Worm (Caenorhabditis elegans): ENCODE data around the gene dyf-2.

dyf-2 gene

ce11 chrIII:13712854-13713293, 26.6 kb upstream of the dyf-2 start (continued):
- no peak for TF ChIP-seq K02D7.2 (tag; optimal IDR thresholded peaks at IDR 0.05)
- TF ChIP-seq pag-3 (tag; optimal IDR thresholded peaks at IDR 0.05; ENCODE audit: borderline replicate concordance): no peak
- TF ChIP-seq ceh-30 (tag; optimal IDR thresholded peaks at IDR 0.05): no peak
- peak; percentile 82 for TF ChIP-seq ceh-31 (tag; optimal IDR thresholded peaks at IDR 0.05)
- no peak for TF ChIP-seq C38D4.7 (GFP tag; optimal IDR thresholded peaks at IDR 0.05)
- no peak for TF ChIP-seq elt-2 (tag; optimal IDR thresholded peaks at IDR 0.05)
- no peak for TF ChIP-seq ttx-3 (tag; optimal IDR thresholded peaks at IDR 0.05)
- no peak for TF ChIP-seq ets-4 (tag; optimal IDR thresholded peaks at IDR 0.05)
- no peak for TF ChIP-seq gmeb-2 (tag; optimal IDR thresholded peaks at IDR 0.05)
- TF ChIP-seq fkh-10 (GFP tag; optimal IDR thresholded peaks at IDR 0.05): no peak
- TF ChIP-seq C08G9.2 (tag; optimal IDR thresholded peaks at IDR 0.05): peak; percentile 10
- TF ChIP-seq tbx-7 (tag; optimal IDR thresholded peaks at IDR 0.05): no peak
- peak; percentile 9 for TF ChIP-seq ceh-14 (tag; optimal IDR thresholded peaks at IDR 0.05)
- peak; percentile 71 for TF ChIP-seq nfya-1 (tag; optimal IDR thresholded peaks at IDR 0.05)
- TF ChIP-seq ceh-2 (tag; optimal IDR thresholded peaks at IDR 0.05): peak; percentile 17
- no peak for TF ChIP-seq pros-1 (tag; optimal IDR thresholded peaks at IDR 0.05)

- no peak for TF ChIP-seq K09A11.1 (tag; optimal IDR thresholded peaks at IDR 0.05; ENCODE audit: insufficient read depth)
- no peak for TF ChIP-seq odd-2 (tag; optimal IDR thresholded peaks at IDR 0.05)
- TF ChIP-seq F13H6.1 (tag; optimal IDR thresholded peaks at IDR 0.05): no peak
- TF ChIP-seq hlh-15 (tag; optimal IDR thresholded peaks at IDR 0.05): no peak
- TF ChIP-seq hlh-8 (tag; optimal IDR thresholded peaks at IDR 0.05): no peak
- TF ChIP-seq ceh-18 (tag; optimal IDR thresholded peaks at IDR 0.05): no peak
- no peak for TF ChIP-seq pros-1 (tag; optimal IDR thresholded peaks at IDR 0.05)
- no peak for TF ChIP-seq ceh-30 (tag; optimal IDR thresholded peaks at IDR 0.05)
- no peak for TF ChIP-seq tbx-7 (tag; optimal IDR thresholded peaks at IDR 0.05)
- TF ChIP-seq pag-3 (tag; optimal IDR thresholded peaks at IDR 0.05; ENCODE audit: borderline replicate concordance): no peak
- TF ChIP-seq ceh-2 (tag; optimal IDR thresholded peaks at IDR 0.05): no peak
- no peak for TF ChIP-seq rnt-1 (tag; optimal IDR thresholded peaks at IDR 0.05)
- TF ChIP-seq pat-9 (tag; optimal IDR thresholded peaks at IDR 0.05): no peak
- no peak for TF ChIP-seq ceh-19 (GFP tag; optimal IDR thresholded peaks at IDR 0.05)
- TF ChIP-seq unc-3 (GFP tag; conservative IDR thresholded peaks at IDR 0.05): no peak
- no peak for TF ChIP-seq unc-3 (tag; optimal IDR thresholded peaks at IDR 0.05)
- TF ChIP-seq dve-1 (tag; optimal IDR thresholded peaks at IDR 0.05): no peak
- no peak for TF ChIP-seq hlh-13 (GFP tag; optimal IDR thresholded peaks at IDR 0.05)
These were observed 24.4 kb upstream of the dyf-2 start for ce11 chrIII:13710666-13711065.

- TF ChIP-seq sdc-2 (tag; optimal IDR thresholded peaks at IDR 0.05) (peak; percentile 5), syd-9 (tag; optimal IDR thresholded peaks at IDR 0.05) (no peak), ref-2 (tag; optimal IDR thresholded peaks at IDR 0.05) (peak; percentile 29), K02D7.2 (tag; optimal IDR thresholded peaks at IDR 0.05) (no peak), hlh-30 (tag; optimal IDR thresholded peaks at IDR 0.05; ENCODE audit: insufficient read depth) (peak; percentile 40), lin-11 (tag; optimal IDR thresholded peaks at IDR 0.05) (no peak)
These were observed 22.9 kb upstream of the dyf-2 start for ce11 chrIII:13709122-13709521.

- TF ChIP-seq C38D4.7 (GFP tag; optimal IDR thresholded peaks at IDR 0.05): no peak
- TF ChIP-seq nfya-1 (tag; optimal IDR thresholded peaks at IDR 0.05): peak; percentile 58
These were observed 22.2 kb upstream of the dyf-2 start for ce11 chrIII:13708415-13708814.

ce11 chrIII:13701691-13702090, 15.4 kb upstream of the dyf-2 start, which contains the start of gene lit-1:
Gene lit-1, plus strand, starts transcription at chrIII:13701991.
- TF ChIP-seq dmd-4 (tag; optimal IDR thresholded peaks at IDR 0.05; ENCODE audit: borderline replicate concordance): no peak
- no peak for TF ChIP-seq odd-2 (tag; optimal IDR thresholded peaks at IDR 0.05)
- TF ChIP-seq pha-4 (tag; optimal IDR thresholded peaks at IDR 0.05): no peak
- no peak for TF ChIP-seq C08G9.2 (tag; optimal IDR thresholded peaks at IDR 0.05)
- no peak for TF ChIP-seq fkh-10 (GFP tag; optimal IDR thresholded peaks at IDR 0.05)
- no peak for TF ChIP-seq rnt-1 (tag; optimal IDR thresholded peaks at IDR 0.05)
- no peak for TF ChIP-seq ceh-2 (tag; optimal IDR thresholded peaks at IDR 0.05)
- TF ChIP-seq K02D7.2 (tag; optimal IDR thresholded peaks at IDR 0.05): no peak
